Worm (Caenorhabditis elegans): ENCODE results near the gene F40G12.7.

The F40G12.7 gene

ce11 chrV:14254221-14254620 lies 20.1 kb upstream of the F40G12.7 start, which contains the start of gene K02E11.7:
K02E11.7 (minus strand) TSS chrV:14254321.
- TF ChIP-seq ceh-90 (tag; optimal IDR thresholded peaks at IDR 0.05) (no peak), xbp-1 (tag; optimal IDR thresholded peaks at IDR 0.05) (no peak), dsc-1 (tag; optimal IDR thresholded peaks at IDR 0.05) (no peak), nhr-11 (tag; optimal IDR thresholded peaks at IDR 0.05) (no peak), pax-3 (tag; optimal IDR thresholded peaks at IDR 0.05) (peak; percentile 0), nhr-28 (tag; optimal IDR thresholded peaks at IDR 0.05) (no peak), hlh-17 (GFP tag; optimal IDR thresholded peaks at IDR 0.05; ENCODE audit: borderline replicate concordance) (no peak), mep-1 (tag; optimal IDR thresholded peaks at IDR 0.05) (no peak), elt-3 (tag; optimal IDR thresholded peaks at IDR 0.05) (no peak)

ce11 chrV:14256813-14257212 lies 17.6 kb upstream of the F40G12.7 start, which contains the start of gene sre-8:
sre-8 (plus strand) TSS chrV:14257113.
- TF ChIP-seq ceh-63 (GFP tag; optimal IDR thresholded peaks at IDR 0.05) = no peak
- no peak for TF ChIP-seq unc-130 (tag; optimal IDR thresholded peaks at IDR 0.05)
- no peak for TF ChIP-seq xbp-1 (tag; optimal IDR thresholded peaks at IDR 0.05)
- no peak for TF ChIP-seq elt-3 (tag; optimal IDR thresholded peaks at IDR 0.05)
- no peak for TF ChIP-seq nhr-85 (tag)
- no peak for TF ChIP-seq ceh-8 (GFP tag; optimal IDR thresholded peaks at IDR 0.05)
- TF ChIP-seq Y116A8C.19 (tag; optimal IDR thresholded peaks at IDR 0.05; ENCODE audit: borderline replicate concordance) = no peak
- TF ChIP-seq mef-2 (tag; optimal IDR thresholded peaks at IDR 0.05) = no peak
- no peak for TF ChIP-seq ces-1 (GFP tag; optimal IDR thresholded peaks at IDR 0.05)
- TF ChIP-seq ceh-90 (tag; optimal IDR thresholded peaks at IDR 0.05) = no peak
- no peak for TF ChIP-seq dsc-1 (tag; optimal IDR thresholded peaks at IDR 0.05)
- TF ChIP-seq zag-1 (tag; optimal IDR thresholded peaks at IDR 0.05) = no peak
- TF ChIP-seq pqm-1 (tag; optimal IDR thresholded peaks at IDR 0.05) = no peak
- TF ChIP-seq fos-1 (tag; optimal IDR thresholded peaks at IDR 0.05) = no peak
- no peak for TF ChIP-seq nhr-19 (GFP tag; conservative IDR thresholded peaks at IDR 0.05)
- TF ChIP-seq skn-1 (tag; optimal IDR thresholded peaks at IDR 0.05) = no peak
- TF ChIP-seq aly-2 (tag; optimal IDR thresholded peaks at IDR 0.05) = no peak
- no peak for TF ChIP-seq ceh-82 (tag; optimal IDR thresholded peaks at IDR 0.05)

ce11 chrV:14260831-14261230 lies 13.5 kb upstream of the F40G12.7 start, which contains the start of gene F40G12.2:
F40G12.2 (minus strand) TSS chrV:14260931.
- TF ChIP-seq lin-13 (GFP tag; optimal IDR thresholded peaks at IDR 0.05) (no peak), lsy-2 (tag; optimal IDR thresholded peaks at IDR 0.05) (no peak), unc-86 (tag; optimal IDR thresholded peaks at IDR 0.05) (no peak), lin-35 (GFP tag; optimal IDR thresholded peaks at IDR 0.05) (no peak), snu-23 (GFP tag; optimal IDR thresholded peaks at IDR 0.05) (no peak), lin-14 (GFP tag; optimal IDR thresholded peaks at IDR 0.05) (no peak), F16B12.6 (tag; optimal IDR thresholded peaks at IDR 0.05) (no peak), nhr-47 (tag; optimal IDR thresholded peaks at IDR 0.05) (no peak), skn-1 (tag; optimal IDR thresholded peaks at IDR 0.05) (no peak), irx-1 (tag; optimal IDR thresholded peaks at IDR 0.05) (no peak)

- TF ChIP-seq C16A3.4 (tag; optimal IDR thresholded peaks at IDR 0.05) = no peak
- no peak for TF ChIP-seq grh-1 (GFP tag; IDR thresholded peaks at IDR 0.05)
- TF ChIP-seq lin-15B (tag; optimal IDR thresholded peaks at IDR 0.05) = no peak
- TF ChIP-seq snu-23 (GFP tag; optimal IDR thresholded peaks at IDR 0.05) = no peak
- no peak for TF ChIP-seq alr-1 (tag; optimal IDR thresholded peaks at IDR 0.05; ENCODE audit: borderline replicate concordance)
- no peak for TF ChIP-seq tbx-2 (tag; optimal IDR thresholded peaks at IDR 0.05)
- TF ChIP-seq nhr-12 (tag; optimal IDR thresholded peaks at IDR 0.05) = no peak
- TF ChIP-seq skn-1 (tag; optimal IDR thresholded peaks at IDR 0.05) = no peak
- TF ChIP-seq zip-4 (GFP tag; optimal IDR thresholded peaks at IDR 0.05) = no peak
- TF ChIP-seq mdl-1 (tag; optimal IDR thresholded peaks at IDR 0.05) = no peak
- TF ChIP-seq rnt-1 (tag; optimal IDR thresholded peaks at IDR 0.05) = no peak
- no peak for TF ChIP-seq fkh-10 (GFP tag; optimal IDR thresholded peaks at IDR 0.05)
- TF ChIP-seq vab-15 (tag; optimal IDR thresholded peaks at IDR 0.05) = no peak
- TF ChIP-seq lin-35 (GFP tag; optimal IDR thresholded peaks at IDR 0.05) = no peak
- no peak for TF ChIP-seq nhr-84 (tag; optimal IDR thresholded peaks at IDR 0.05)
- no peak for TF ChIP-seq ztf-4 (tag; optimal IDR thresholded peaks at IDR 0.05)
- TF ChIP-seq F16B12.6 (tag; optimal IDR thresholded peaks at IDR 0.05) = no peak
- no peak for TF ChIP-seq ceh-90 (tag; optimal IDR thresholded peaks at IDR 0.05)
- no peak for TF ChIP-seq nhr-11 (tag; optimal IDR thresholded peaks at IDR 0.05)
These were observed 6.9 kb upstream of the F40G12.7 start for ce11 chrV:14267326-14267942.

Data from whole organism, L1 larva.